Fruit fly (Drosophila melanogaster) whole organism, embryonic: ENCODE results near the gene CG44001.

Experiments
- ATbp ChIP-seq: fragments of 200-800 bp; sonication (Bioruptor generic); optimal IDR thresholded peaks from 2 replicates; lab custom pipeline; 2017; ENCODE audit warnings: missing biosample characterization, mild to moderate bottlenecking, missing genetic modification characterization, missing genetic modification reagents
- Awh ChIP-seq: fragments of 200-800 bp; sonication (Bioruptor generic); IDR thresholded peaks from 2 replicates; pipeline ENCODE4, ENCODE4 v1.3.6; 2022; ENCODE audit warnings: missing biosample characterization, missing genetic modification characterization
- Blimp-1 ChIP-seq: fragments of 200-800 bp; sonication (Bioruptor generic); optimal IDR thresholded peaks from 3 replicates; lab custom pipeline; 2018; ENCODE audit warnings: missing biosample characterization, missing genetic modification characterization, mild to moderate bottlenecking, moderate library complexity, missing genetic modification reagents
- CG10267 ChIP-seq: fragments of 200-800 bp; sonication (Bioruptor generic); optimal IDR thresholded peaks from 2 replicates; lab custom pipeline; 2018; ENCODE audit warnings: missing biosample characterization, mild to moderate bottlenecking, missing genetic modification characterization, moderate library complexity
- CG10565 ChIP-seq: fragments of 200-800 bp; sonication (Bioruptor generic); optimal IDR thresholded peaks from 3 replicates; lab custom pipeline; 2016; ENCODE audit warnings: missing biosample characterization, mild to moderate bottlenecking, missing genetic modification characterization
- CG10979 ChIP-seq: fragments of 200-800 bp; sonication (Bioruptor generic); optimal IDR thresholded peaks from 2 replicates; lab custom pipeline; 2018; ENCODE audit warnings: missing biosample characterization, mild to moderate bottlenecking, missing genetic modification characterization, moderate library complexity
- CG11696 ChIP-seq: fragments of 200-800 bp; sonication (Bioruptor generic); IDR thresholded peaks from 2 replicates; pipeline ENCODE4 v1.3.6; 2022; ENCODE audit warnings: missing biosample characterization, missing genetic modification characterization
- CG12155 ChIP-seq: fragments of 200-800 bp; sonication (Bioruptor generic); optimal IDR thresholded peaks from 3 replicates; lab custom pipeline; 2016; ENCODE audit warnings: missing biosample characterization, missing genetic modification characterization
- CG13123 ChIP-seq: fragments of 200-800 bp; sonication (Bioruptor generic); optimal IDR thresholded peaks from 2 replicates; lab custom pipeline; 2016; ENCODE audit warnings: missing biosample characterization, missing genetic modification characterization
- CG13296 ChIP-seq: fragments of 200-800 bp; sonication (Bioruptor generic); optimal IDR thresholded peaks from 3 replicates; lab custom pipeline; 2018; ENCODE audit warnings: missing biosample characterization, mild to moderate bottlenecking, missing genetic modification characterization
- CG14050 ChIP-seq: fragments of 200-800 bp; sonication (Bioruptor generic); IDR thresholded peaks from 3 replicates; pipeline ENCODE4 v1.3.6; 2022; ENCODE audit warnings: missing biosample characterization, missing genetic modification characterization
- CG1602 ChIP-seq: fragments of 200-800 bp; sonication (Bioruptor generic); optimal IDR thresholded peaks from 3 replicates; lab custom pipeline; 2016; ENCODE audit warnings: missing biosample characterization, missing genetic modification characterization
- CG1647 ChIP-seq: fragments of 200-800 bp; sonication (Bioruptor generic); optimal IDR thresholded peaks from 3 replicates; lab custom pipeline; 2016; ENCODE audit warnings: missing biosample characterization, missing genetic modification characterization
- CG16863 ChIP-seq: fragments of 200-800 bp; sonication (Bioruptor generic); optimal IDR thresholded peaks from 3 replicates; lab custom pipeline; 2016; ENCODE audit warnings: missing biosample characterization, missing genetic modification characterization
- CG17361 ChIP-seq: fragments of 200-800 bp; sonication (Bioruptor generic); IDR thresholded peaks from 3 replicates; pipeline ENCODE4 v1.3.6; 2022; ENCODE audit warnings: missing biosample characterization, missing genetic modification characterization
- CG17912 ChIP-seq: fragments of 200-800 bp; sonication (Bioruptor generic); optimal IDR thresholded peaks from 2 replicates; lab custom pipeline; 2018; ENCODE audit warnings: missing biosample characterization, mild to moderate bottlenecking, missing genetic modification characterization
- CG32532 ChIP-seq: fragments of 200-800 bp; sonication (Bioruptor generic); IDR thresholded peaks from 2 replicates; pipeline ENCODE4 v1.3.6; 2022; ENCODE audit warnings: missing biosample characterization, missing genetic modification characterization
- CG4730 ChIP-seq: fragments of 200-800 bp; sonication (Bioruptor generic); IDR thresholded peaks from 2 replicates; pipeline ENCODE4 v1.3.6; 2022; ENCODE audit warnings: missing biosample characterization, missing genetic modification characterization
- CG7357 ChIP-seq: fragments of 200-800 bp; sonication (Bioruptor generic); IDR thresholded peaks from 3 replicates; pipeline ENCODE4 v1.3.6; 2022; ENCODE audit warnings: missing biosample characterization, missing genetic modification characterization
- CG7786 ChIP-seq: fragments of 200-800 bp; sonication (Bioruptor generic); optimal IDR thresholded peaks from 2 replicates; lab custom pipeline; 2016; ENCODE audit warnings: missing biosample characterization, missing genetic modification characterization
- CG8388 ChIP-seq: fragments of 200-800 bp; sonication (Bioruptor generic); optimal IDR thresholded peaks from 2 replicates; lab custom pipeline; 2019; ENCODE audit warnings: missing biosample characterization, mild to moderate bottlenecking, missing genetic modification characterization, moderate library complexity
- CG8478 ChIP-seq: fragments of >200 bp; optimal IDR thresholded peaks from 2 replicates; lab custom pipeline; 2018
- Dek ChIP-seq: fragments of 200-800 bp; sonication (Bioruptor generic); optimal IDR thresholded peaks from 3 replicates; lab custom pipeline; 2019; ENCODE audit warnings: missing biosample characterization, mild to moderate bottlenecking, missing genetic modification characterization, moderate library complexity
- Dip2 ChIP-seq: fragments of 200-800 bp; sonication (Bioruptor generic); IDR thresholded peaks from 2 replicates; pipeline ENCODE4 v1.3.6; 2022; ENCODE audit warnings: missing biosample characterization, missing genetic modification characterization
- E2f1 ChIP-seq: fragments of 200-800 bp; sonication (Bioruptor generic); IDR thresholded peaks from 2 replicates; pipeline ENCODE4 v1.3.6; 2022; ENCODE audit warnings: missing biosample characterization, missing genetic modification characterization
- HLH4C ChIP-seq: fragments of 200-800 bp; sonication (Bioruptor generic); IDR thresholded peaks from 3 replicates; pipeline ENCODE4 v1.3.6; 2022; ENCODE audit warnings: missing biosample characterization, missing genetic modification characterization; ENCODE audit not compliant: partially characterized antibody
- HLH54F ChIP-seq: fragments of 200-800 bp; sonication (Bioruptor generic); optimal IDR thresholded peaks from 3 replicates; lab custom pipeline; 2016; ENCODE audit warnings: missing biosample characterization, missing genetic modification characterization
- Hsf ChIP-seq: fragments of 200-800 bp; sonication (Bioruptor generic); optimal IDR thresholded peaks from 3 replicates; lab custom pipeline; 2016; ENCODE audit warnings: missing biosample characterization, missing genetic modification characterization
- Mad ChIP-seq: fragments of 200-800 bp; sonication (Bioruptor generic); optimal IDR thresholded peaks from 2 replicates; lab custom pipeline; 2016; ENCODE audit warnings: missing biosample characterization, missing genetic modification characterization
- PHDP ChIP-seq: fragments of 200-800 bp; sonication (Bioruptor generic); optimal IDR thresholded peaks from 3 replicates; lab custom pipeline; 2018; ENCODE audit warnings: missing biosample characterization, mild to moderate bottlenecking, missing genetic modification characterization, moderate library complexity
- Rfx ChIP-seq: fragments of 200-800 bp; sonication (Bioruptor generic); IDR thresholded peaks from 2 replicates; pipeline ENCODE4 v1.3.6; 2022; ENCODE audit warnings: missing biosample characterization, missing genetic modification characterization
- Sry-δ ChIP-seq: fragments of 200-800 bp; sonication (Bioruptor generic); optimal IDR thresholded peaks from 2 replicates; lab custom pipeline; 2016; ENCODE audit warnings: missing biosample characterization, missing genetic modification characterization
- Usf ChIP-seq: fragments of 200-800 bp; sonication (Bioruptor generic); optimal IDR thresholded peaks from 2 replicates; lab custom pipeline; 2017; ENCODE audit warnings: missing genotype, missing biosample characterization, missing genetic modification characterization
- dysf ChIP-seq: fragments of 200-800 bp; sonication (Bioruptor generic); IDR thresholded peaks from 3 replicates; pipeline ENCODE4 v1.3.6; 2022; ENCODE audit warnings: missing biosample characterization, missing genetic modification characterization
- fd102C ChIP-seq: fragments of 200-800 bp; sonication (Bioruptor generic); optimal IDR thresholded peaks from 2 replicates; lab custom pipeline; 2018; ENCODE audit warnings: missing biosample characterization, mild to moderate bottlenecking, missing genetic modification characterization, moderate library complexity
- fd64A ChIP-seq: fragments of 200-800 bp; sonication (Bioruptor generic); optimal IDR thresholded peaks from 3 replicates; lab custom pipeline; 2018; ENCODE audit warnings: missing biosample characterization, mild to moderate bottlenecking, missing genetic modification characterization
- fru ChIP-seq: fragments of >200 bp; optimal IDR thresholded peaks from 2 replicates; lab custom pipeline; 2017
- gfzf ChIP-seq: fragments of 200-800 bp; sonication (Bioruptor generic); optimal IDR thresholded peaks from 2 replicates; lab custom pipeline; 2016; ENCODE audit warnings: missing biosample characterization, mild to moderate bottlenecking, missing genetic modification characterization, moderate library complexity
- hbn ChIP-seq: fragments of 200-800 bp; sonication (Bioruptor generic); IDR thresholded peaks from 2 replicates; pipeline ENCODE4 v1.3.6; 2022; ENCODE audit warnings: missing biosample characterization, missing genetic modification characterization; ENCODE audit not compliant: partially characterized antibody
- inv ChIP-seq: fragments of 200-800 bp; sonication (Bioruptor generic); IDR thresholded peaks from 2 replicates; pipeline ENCODE4 v1.3.6; 2022; ENCODE audit warnings: missing biosample characterization, missing genetic modification characterization; ENCODE audit not compliant: partially characterized antibody
- kah ChIP-seq: fragments of 200-800 bp; sonication (Bioruptor generic); optimal IDR thresholded peaks from 2 replicates; lab custom pipeline; 2018; ENCODE audit warnings: missing biosample characterization, mild to moderate bottlenecking, missing genetic modification characterization
- kay ChIP-seq: fragments of 200-800 bp; sonication (Bioruptor generic); optimal IDR thresholded peaks from 2 replicates; lab custom pipeline; 2016; ENCODE audit warnings: missing biosample characterization, missing genetic modification characterization
- knrl ChIP-seq: fragments of 200-800 bp; sonication (Bioruptor generic); IDR thresholded peaks from 3 replicates; pipeline ENCODE4 v1.3.6; 2022; ENCODE audit warnings: missing biosample characterization, missing genetic modification characterization; ENCODE audit not compliant: partially characterized antibody
- lola ChIP-seq, 3 experiments: fragments of >200 bp in 2 of 3; fragments of 200-800 bp in 1 of 3; sonication (Bioruptor generic) in 1 of 3; optimal IDR thresholded peaks; 2 replicates each; lab custom pipeline; 2017 to 2019; ENCODE audit warnings: missing biosample characterization in 3 of 3, missing genetic modification characterization in 3 of 3, mild to moderate bottlenecking in 1 of 3, moderate library complexity in 1 of 3
- lov ChIP-seq, 2 experiments: fragments of 200-800 bp in 1 of 2; fragments of >200 bp in 1 of 2; sonication (Bioruptor generic) in 1 of 2; IDR thresholded peaks in 1 of 2; optimal IDR thresholded peaks in 1 of 2; 2 replicates in 1 of 2; 3 replicates in 1 of 2; pipeline versions ENCODE4 v1.3.6 to Lab custom; 2017 to 2022; ENCODE audit warnings: missing biosample characterization in 1 of 2, missing genetic modification characterization in 1 of 2
- nau ChIP-seq: fragments of 200-800 bp; sonication (Bioruptor generic); optimal IDR thresholded peaks from 3 replicates; lab custom pipeline; 2017; ENCODE audit warnings: missing biosample characterization, mild to moderate bottlenecking, missing genetic modification characterization, missing genetic modification reagents
- org-1 ChIP-seq: fragments of 200-800 bp; sonication (Bioruptor generic); optimal IDR thresholded peaks from 2 replicates; lab custom pipeline; 2017; ENCODE audit warnings: missing biosample characterization, missing genetic modification characterization
- peb ChIP-seq: fragments of 200-800 bp; sonication (Bioruptor generic); IDR thresholded peaks from 2 replicates; pipeline ENCODE4 v1.3.6; 2022; ENCODE audit warnings: missing biosample characterization, missing genetic modification characterization
- sd ChIP-seq: fragments of 200-800 bp; sonication (Bioruptor generic); optimal IDR thresholded peaks from 3 replicates; lab custom pipeline; 2018; ENCODE audit warnings: missing biosample characterization, mild to moderate bottlenecking, missing genetic modification characterization, moderate library complexity
- sim ChIP-seq: fragments of 200-800 bp; sonication (Bioruptor generic); IDR thresholded peaks from 2 replicates; pipeline ENCODE4 v1.3.6; 2022; ENCODE audit warnings: missing biosample characterization, missing genetic modification characterization
- trem ChIP-seq: fragments of 200-800 bp; optimal IDR thresholded peaks from 3 replicates; lab custom pipeline; 2019; ENCODE audit warnings: missing biosample characterization, mild to moderate bottlenecking, missing genetic modification characterization, moderate library complexity

The CG44001 gene

dm6 chr2L:5010784-5011260 is 32.2 kb upstream of the CG44001 start, which contains the start of the genes CG31917, Tfb5 and SelT (continued):
- no peak for TF ChIP-seq E2f1 (GFP tag; lab: Robert Waterston, UW)
- TF ChIP-seq lola (GFP tag; optimal IDR thresholded peaks at IDR 0.05; lab: Kevin White, UChicago), result peak in 1 of 3 experiments; percentile 50
- TF ChIP-seq fd64A (GFP tag; lab: Kevin White, UChicago), result no peak
- TF ChIP-seq CG17912, result no peak
- peak; percentile 55 for TF ChIP-seq CG1602 (GFP tag; lab: Kevin White, UChicago)
- TF ChIP-seq CG4730 (GFP tag; lab: Robert Waterston, UW), result no peak
- TF ChIP-seq HLH54F (GFP tag; lab: Kevin White, UChicago), result peak; percentile 59
- peak; percentile 65 for TF ChIP-seq HLH4C (GFP tag; lab: Robert Waterston, UW)
- peak; percentile 45 for TF ChIP-seq Dek (tag; lab: Kevin White, UChicago)
- TF ChIP-seq CG7786 (GFP tag; lab: Kevin White, UChicago), result peak; percentile 39
- TF ChIP-seq hbn, result peak; percentile 65
- no peak for TF ChIP-seq org-1 (GFP tag; lab: Kevin White, UChicago)
- TF ChIP-seq PHDP, result peak; percentile 68
- TF ChIP-seq Rfx, result peak; percentile 80
- TF ChIP-seq dysf (GFP tag; lab: Robert Waterston, UW), result peak; percentile 57; the same call in 1 of the 3 replicates
- TF ChIP-seq CG17361 (GFP tag; lab: Robert Waterston, UW), result no peak; the same call in 1 of the 3 replicates
- TF ChIP-seq lov (optimal IDR thresholded peaks at IDR 0.05; lab: Kevin White, UChicago), result peak; percentile 60
- TF ChIP-seq lov (GFP tag; IDR thresholded peaks at IDR 0.05; lab: Robert Waterston, UW), result no peak
- peak; percentile 52 for TF ChIP-seq CG10267 (tag; lab: Kevin White, UChicago)
- TF ChIP-seq CG13123, result no peak
- TF ChIP-seq CG10565 (GFP tag; lab: Kevin White, UChicago), result no peak
- peak; percentile 39 for TF ChIP-seq CG10979 (tag; lab: Kevin White, UChicago)
- TF ChIP-seq Awh (GFP tag; lab: Robert Waterston, UW), result no peak
- peak; percentile 13 for TF ChIP-seq kay
- TF ChIP-seq CG1647 (GFP tag; lab: Kevin White, UChicago), result peak; percentile 35
- no peak for TF ChIP-seq nau (GFP tag; lab: Kevin White, UChicago)
- peak; percentile 40 for TF ChIP-seq Mad (GFP tag; lab: Kevin White, UChicago)
- no peak for TF ChIP-seq fru (lab: Kevin White, UChicago)
- TF ChIP-seq CG13296 (GFP tag; lab: Kevin White, UChicago), result no peak
- peak; percentile 73 for TF ChIP-seq Hsf
- peak; percentile 35 for TF ChIP-seq CG8388 (GFP tag; lab: Kevin White, UChicago)
- no peak for TF ChIP-seq Blimp-1 (GFP tag; lab: Kevin White, UChicago)
- peak; percentile 50; the same call in 1 of the 2 replicates for TF ChIP-seq CG32532 (GFP tag; lab: Robert Waterston, UW)
- TF ChIP-seq CG8478 (lab: Kevin White, UChicago), result no peak
- TF ChIP-seq knrl (GFP tag; lab: Robert Waterston, UW), result peak; percentile 80
- no peak for TF ChIP-seq CG11696 (GFP tag; lab: Robert Waterston, UW)
- TF ChIP-seq trem (tag; lab: Kevin White, UChicago), result peak; percentile 63
- no peak for TF ChIP-seq CG14050 (GFP tag; lab: Robert Waterston, UW)
- no peak for TF ChIP-seq CG7357 (GFP tag; lab: Robert Waterston, UW)
- peak; percentile 91 for TF ChIP-seq sd (tag; lab: Kevin White, UChicago)
- TF ChIP-seq kah (GFP tag; lab: Kevin White, UChicago), result no peak
- TF ChIP-seq CG12155 (GFP tag; lab: Kevin White, UChicago), result peak; percentile 66
- TF ChIP-seq Usf (GFP tag; lab: Kevin White, UChicago), result peak; percentile 10
- TF ChIP-seq ATbp (GFP tag; lab: Kevin White, UChicago), result no peak
- no peak for TF ChIP-seq Dip2 (GFP tag; lab: Robert Waterston, UW)
- peak; percentile 91 for TF ChIP-seq Sry-δ
- no peak for TF ChIP-seq sim (GFP tag; lab: Robert Waterston, UW)
- TF ChIP-seq inv (GFP tag; lab: Robert Waterston, UW), result peak; percentile 71
- TF ChIP-seq peb (GFP tag; lab: Robert Waterston, UW), result no peak
- no peak for TF ChIP-seq fd102C (GFP tag; lab: Kevin White, UChicago)
- no peak for TF ChIP-seq gfzf (GFP tag; lab: Kevin White, UChicago)
- peak; percentile 57 for TF ChIP-seq CG16863 (GFP tag; lab: Kevin White, UChicago)
